Fruit fly (Drosophila melanogaster) whole organism, embryonic: ENCODE results near the gene Peritrophin-15a.

Source experiments
- Atf3 ChIP-seq: fragments of 200-800 bp; sonication (Bioruptor generic); optimal IDR thresholded peaks from 3 replicates; lab custom pipeline; 2016; ENCODE audit warnings: missing biosample characterization, missing genetic modification characterization
- Bgb ChIP-seq: fragments of 200-800 bp; sonication (Bioruptor generic); IDR thresholded peaks from 2 replicates; pipeline ENCODE4 v1.3.6; 2022; ENCODE audit warnings: missing biosample characterization, missing genetic modification characterization; ENCODE audit not compliant: partially characterized antibody
- Bteb2 ChIP-seq: fragments of 200-800 bp; sonication (Bioruptor generic); optimal IDR thresholded peaks from 2 replicates; lab custom pipeline; 2016; ENCODE audit warnings: missing biosample characterization, missing genetic modification characterization
- CG10267 ChIP-seq: fragments of 200-800 bp; sonication (Bioruptor generic); optimal IDR thresholded peaks from 2 replicates; lab custom pipeline; 2018; ENCODE audit warnings: missing biosample characterization, mild to moderate bottlenecking, missing genetic modification characterization, moderate library complexity
- CG11085 ChIP-seq: fragments of 200-800 bp; sonication (Bioruptor generic); IDR thresholded peaks from 2 replicates; pipeline ENCODE4 v1.3.6; 2022; ENCODE audit warnings: missing biosample characterization, missing genetic modification characterization
- CG11247 ChIP-seq: fragments of 200-800 bp; sonication (Bioruptor generic); IDR thresholded peaks from 2 replicates; pipeline ENCODE4 v1.3.6; 2022; ENCODE audit warnings: missing biosample characterization, missing genetic modification characterization
- CG11398 ChIP-seq: fragments of 200-800 bp; sonication (Bioruptor generic); optimal IDR thresholded peaks from 2 replicates; lab custom pipeline; 2016; ENCODE audit warnings: missing biosample characterization, missing genetic modification characterization
- CG15011 ChIP-seq: fragments of 200-800 bp; sonication (Bioruptor generic); optimal IDR thresholded peaks from 3 replicates; lab custom pipeline; 2018; ENCODE audit warnings: missing biosample characterization, mild to moderate bottlenecking, missing genetic modification characterization
- CG16779 ChIP-seq: fragments of 200-800 bp; sonication (Bioruptor generic); IDR thresholded peaks from 2 replicates; pipeline ENCODE4 v1.3.6; 2022; ENCODE audit warnings: missing biosample characterization, missing genetic modification characterization
- CG17328 ChIP-seq: fragments of 200-800 bp; sonication (Bioruptor generic); IDR thresholded peaks from 2 replicates; pipeline ENCODE4 v1.3.6; 2022; ENCODE audit warnings: missing biosample characterization, missing genetic modification characterization
- CG1792 ChIP-seq: fragments of 200-800 bp; sonication (Bioruptor generic); optimal IDR thresholded peaks from 2 replicates; lab custom pipeline; 2016; ENCODE audit warnings: missing biosample characterization, missing genetic modification characterization
- CG2120 ChIP-seq: fragments of 200-800 bp; sonication (Bioruptor generic); optimal IDR thresholded peaks from 3 replicates; lab custom pipeline; 2016; ENCODE audit warnings: missing biosample characterization, missing genetic modification characterization
- CG31388 ChIP-seq: fragments of 200-800 bp; sonication (Bioruptor generic); optimal IDR thresholded peaks from 2 replicates; lab custom pipeline; 2016; ENCODE audit warnings: missing biosample characterization, missing genetic modification characterization
- CG33213 ChIP-seq: fragments of 200-800 bp; sonication (Bioruptor generic); optimal IDR thresholded peaks from 3 replicates; lab custom pipeline; 2016; ENCODE audit warnings: missing biosample characterization, missing genetic modification characterization
- CG4854 ChIP-seq: fragments of 200-800 bp; sonication (Bioruptor generic); optimal IDR thresholded peaks from 2 replicates; lab custom pipeline; 2016; ENCODE audit warnings: missing biosample characterization, missing genetic modification characterization, inconsistent platforms
- CG5180 ChIP-seq: fragments of 200-800 bp; sonication (Bioruptor generic); optimal IDR thresholded peaks from 3 replicates; lab custom pipeline; 2017; ENCODE audit warnings: missing biosample characterization, missing genetic modification characterization, mild to moderate bottlenecking, moderate library complexity, missing genetic modification reagents
- CG6854 ChIP-seq: fragments of 200-800 bp; sonication (Bioruptor generic); optimal IDR thresholded peaks from 3 replicates; lab custom pipeline; 2017; ENCODE audit warnings: missing biosample characterization, mild to moderate bottlenecking, missing genetic modification characterization
- CG7372 ChIP-seq: fragments of 200-800 bp; sonication (Bioruptor generic); IDR thresholded peaks from 2 replicates; pipeline ENCODE4 v1.3.6; 2022; ENCODE audit warnings: missing biosample characterization, missing genetic modification characterization
- CG8281 ChIP-seq: fragments of 200-800 bp; sonication (Bioruptor generic); optimal IDR thresholded peaks from 2 replicates; lab custom pipeline; 2018; ENCODE audit warnings: missing biosample characterization, mild to moderate bottlenecking, missing genetic modification characterization, moderate library complexity
- CG8290 ChIP-seq, 3 experiments: fragments of 200-800 bp; sonication (Bioruptor generic); optimal IDR thresholded peaks; 2 replicates each; lab custom pipeline; 2016 to 2019; ENCODE audit warnings: missing biosample characterization in 3 of 3, missing genetic modification characterization in 3 of 3, mild to moderate bottlenecking in 2 of 3, moderate library complexity in 1 of 3
- CG8388 ChIP-seq: fragments of 200-800 bp; sonication (Bioruptor generic); optimal IDR thresholded peaks from 2 replicates; lab custom pipeline; 2019; ENCODE audit warnings: missing biosample characterization, mild to moderate bottlenecking, missing genetic modification characterization, moderate library complexity
- CG9932 ChIP-seq: fragments of 200-800 bp; sonication (Bioruptor generic); IDR thresholded peaks from 2 replicates; pipeline ENCODE4 v1.3.6; 2022; ENCODE audit warnings: missing biosample characterization, missing genetic modification characterization
- E2f2 ChIP-seq: fragments of 200-800 bp; sonication (Bioruptor generic); IDR thresholded peaks from 2 replicates; pipeline ENCODE4 v1.3.6; 2022; ENCODE audit warnings: missing biosample characterization, missing genetic modification characterization
- Ets97D ChIP-seq: fragments of 200-800 bp; sonication (Bioruptor generic); optimal IDR thresholded peaks from 3 replicates; lab custom pipeline; 2016; ENCODE audit warnings: missing biosample characterization, missing genetic modification characterization
- Gug ChIP-seq: fragments of 200-800 bp; sonication (Bioruptor generic); IDR thresholded peaks from 4 replicates; pipeline ENCODE4 v1.3.6; 2022; ENCODE audit warnings: missing biosample characterization, missing genetic modification characterization
- Hey ChIP-seq: fragments of 200-800 bp; sonication (Bioruptor generic); optimal IDR thresholded peaks from 3 replicates; lab custom pipeline; 2018; ENCODE audit warnings: missing biosample characterization, mild to moderate bottlenecking, missing genetic modification characterization
- Nf-YB ChIP-seq: fragments of 200-800 bp; sonication (Bioruptor generic); optimal IDR thresholded peaks from 3 replicates; lab custom pipeline; 2019; ENCODE audit warnings: missing biosample characterization, mild to moderate bottlenecking, missing genetic modification characterization, moderate library complexity
- Opbp ChIP-seq: fragments of 200-800 bp; sonication (Bioruptor generic); IDR thresholded peaks from 3 replicates; pipeline ENCODE4 v1.3.6; 2022; ENCODE audit warnings: missing biosample characterization, missing genetic modification characterization; ENCODE audit not compliant: partially characterized antibody
- Six4 ChIP-seq: fragments of 200-800 bp; sonication (Bioruptor generic); optimal IDR thresholded peaks from 2 replicates; lab custom pipeline; 2016; ENCODE audit warnings: missing biosample characterization, missing genetic modification characterization
- Sry-δ ChIP-seq: fragments of 200-800 bp; sonication (Bioruptor generic); optimal IDR thresholded peaks from 2 replicates; lab custom pipeline; 2016; ENCODE audit warnings: missing biosample characterization, missing genetic modification characterization
- Trl ChIP-seq, 3 experiments: fragments of >200 bp in 2 of 3; fragments of 200-800 bp in 1 of 3; sonication (Bioruptor generic) in 1 of 3; optimal IDR thresholded peaks; 2 replicates in 1 of 3; 3 replicates in 2 of 3; lab custom pipeline; 2016 to 2017; ENCODE audit warnings: missing biosample characterization in 1 of 3, missing genetic modification characterization in 1 of 3
- YL-1 ChIP-seq: fragments of 200-800 bp; sonication (Bioruptor generic); optimal IDR thresholded peaks from 3 replicates; lab custom pipeline; 2017; ENCODE audit warnings: missing biosample characterization, mild to moderate bottlenecking, missing genetic modification characterization
- aop ChIP-seq: fragments of 200-800 bp; sonication (Bioruptor generic); IDR thresholded peaks from 2 replicates; pipeline ENCODE4 v1.3.6; 2022; ENCODE audit warnings: missing biosample characterization, missing genetic modification characterization
- az2 ChIP-seq: fragments of 200-800 bp; sonication (Bioruptor generic); optimal IDR thresholded peaks from 3 replicates; lab custom pipeline; 2016; ENCODE audit warnings: missing biosample characterization, missing genetic modification characterization
- chinmo ChIP-seq: fragments of 200-800 bp; sonication (Bioruptor generic); IDR thresholded peaks from 4 replicates; pipeline ENCODE4 v1.3.6; 2022; ENCODE audit warnings: missing biosample characterization, missing genetic modification characterization; ENCODE audit not compliant: partially characterized antibody
- da ChIP-seq: fragments of 200-800 bp; sonication (Bioruptor generic); optimal IDR thresholded peaks from 2 replicates; lab custom pipeline; 2016; ENCODE audit warnings: missing biosample characterization, missing genetic modification characterization
- disco-r ChIP-seq: fragments of 200-800 bp; sonication (Bioruptor generic); optimal IDR thresholded peaks from 2 replicates; lab custom pipeline; 2016; ENCODE audit warnings: missing biosample characterization, missing genetic modification characterization
- fru ChIP-seq: fragments of >200 bp; optimal IDR thresholded peaks from 2 replicates; lab custom pipeline; 2017
- gsb-n ChIP-seq: fragments of 200-800 bp; sonication (Bioruptor generic); optimal IDR thresholded peaks from 3 replicates; lab custom pipeline; 2018; ENCODE audit warnings: missing biosample characterization, mild to moderate bottlenecking, missing genetic modification characterization
- h ChIP-seq: fragments of >200 bp; optimal IDR thresholded peaks from 2 replicates; lab custom pipeline; 2017
- nerfin-1 ChIP-seq: fragments of 200-800 bp; sonication (Bioruptor generic); optimal IDR thresholded peaks from 3 replicates; lab custom pipeline; 2019; ENCODE audit warnings: missing biosample characterization, mild to moderate bottlenecking, missing genetic modification characterization, moderate library complexity
- nmo ChIP-seq: fragments of 200-800 bp; sonication (Bioruptor generic); optimal IDR thresholded peaks from 2 replicates; lab custom pipeline; 2018; ENCODE audit warnings: missing biosample characterization, mild to moderate bottlenecking, missing genetic modification characterization, moderate library complexity
- odd ChIP-seq: fragments of 200-800 bp; sonication (Bioruptor generic); optimal IDR thresholded peaks from 2 replicates; lab custom pipeline; 2017; ENCODE audit warnings: missing biosample characterization, mild to moderate bottlenecking, missing genetic modification characterization
- org-1 ChIP-seq: fragments of 200-800 bp; sonication (Bioruptor generic); optimal IDR thresholded peaks from 2 replicates; lab custom pipeline; 2017; ENCODE audit warnings: missing biosample characterization, missing genetic modification characterization
- row ChIP-seq: fragments of 200-800 bp; sonication (Bioruptor generic); IDR thresholded peaks from 3 replicates; pipeline ENCODE4 v1.3.6; 2022; ENCODE audit warnings: missing biosample characterization, missing genetic modification characterization
- sr ChIP-seq: fragments of 200-800 bp; sonication (Bioruptor generic); IDR thresholded peaks from 3 replicates; pipeline ENCODE4 v1.3.6; 2022; ENCODE audit warnings: missing biosample characterization, missing genetic modification characterization
- sug ChIP-seq: fragments of 200-800 bp; optimal IDR thresholded peaks from 2 replicates; lab custom pipeline; 2019; ENCODE audit warnings: missing biosample characterization, mild to moderate bottlenecking, missing genetic modification characterization, moderate library complexity
- vnd ChIP-seq: fragments of 200-800 bp; sonication (Bioruptor generic); IDR thresholded peaks from 3 replicates; pipeline ENCODE4 v1.3.6; 2022; ENCODE audit warnings: missing biosample characterization, missing genetic modification characterization; ENCODE audit not compliant: partially characterized antibody

The Peritrophin-15a gene

DNA sequence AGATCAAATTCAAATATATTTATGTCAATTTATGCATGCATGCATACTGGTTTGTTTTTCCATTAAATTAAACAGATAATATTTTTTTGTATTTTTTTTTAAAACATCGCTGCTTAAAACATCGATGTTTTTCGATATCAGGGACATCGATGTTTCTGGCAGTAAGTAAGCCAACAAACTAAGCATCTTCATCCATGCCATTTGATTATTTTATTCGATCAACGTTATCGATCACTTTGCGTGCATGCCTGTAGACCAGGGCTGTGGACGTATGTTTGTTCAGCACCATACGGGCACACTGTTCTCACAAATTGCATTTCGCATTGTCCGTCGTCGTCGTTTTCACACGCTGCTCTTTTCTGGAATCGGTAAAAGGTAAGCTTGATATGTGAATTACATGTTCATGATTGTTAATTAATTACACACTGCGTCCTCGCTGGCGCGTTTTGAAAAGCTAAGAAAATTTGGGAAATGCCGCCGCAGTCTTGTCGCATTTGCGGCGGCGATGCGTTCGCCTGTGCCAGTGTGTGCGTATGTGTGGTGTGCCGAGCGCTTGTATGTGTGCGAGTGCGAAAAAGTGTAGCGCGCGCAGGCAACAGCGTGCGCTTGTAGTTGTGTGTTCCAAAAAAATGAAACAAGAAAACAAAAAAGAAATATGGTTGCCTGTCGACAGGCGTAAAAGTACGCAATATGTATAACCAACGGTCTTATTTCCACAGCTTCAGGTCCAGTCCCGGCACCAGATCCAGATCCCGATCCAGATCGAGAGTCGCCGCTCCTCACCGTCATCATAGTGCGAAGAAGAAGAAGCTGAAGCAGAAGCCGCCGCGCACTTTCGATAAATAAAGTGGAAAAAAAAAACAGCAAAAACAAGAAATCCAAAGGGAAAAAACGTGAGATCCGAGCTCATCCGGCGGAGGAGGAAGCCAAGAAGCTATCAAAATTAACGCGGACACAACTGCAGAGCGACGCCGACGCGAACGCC lies 7.7 kb upstream of the Peritrophin-15a start, which contains the start of gene emb (continued):
- TF ChIP-seq Gug, result no peak
- peak; percentile 14 for TF ChIP-seq Bteb2
- TF ChIP-seq sr (GFP tag; lab: Robert Waterston, UW), result no peak
- TF ChIP-seq CG8388 (GFP tag; lab: Kevin White, UChicago), result peak; percentile 4
- peak; percentile 89 for TF ChIP-seq CG33213 (GFP tag; lab: Kevin White, UChicago)
- TF ChIP-seq odd (GFP tag; lab: Kevin White, UChicago), result no peak
- peak; percentile 43 for TF ChIP-seq CG4854 (GFP tag; lab: Kevin White, UChicago)
- TF ChIP-seq CG7372 (GFP tag; lab: Robert Waterston, UW), result no peak
- TF ChIP-seq CG8281 (tag; lab: Kevin White, UChicago), result no peak
- 0 out of 2 replicates have a peak, but pooled peaks have one; percentile 30 for TF ChIP-seq aop (GFP tag; lab: Robert Waterston, UW)
- no peak for TF ChIP-seq fru (lab: Kevin White, UChicago)
- no peak for TF ChIP-seq CG31388 (GFP tag; lab: Kevin White, UChicago)
- no peak for TF ChIP-seq h (lab: Kevin White, UChicago)
- peak; percentile 74 for TF ChIP-seq CG10267 (tag; lab: Kevin White, UChicago)
- TF ChIP-seq gsb-n (tag; lab: Kevin White, UChicago), result no peak
- no peak for TF ChIP-seq Nf-YB (GFP tag; lab: Kevin White, UChicago)
- TF ChIP-seq CG8290 (GFP tag; optimal IDR thresholded peaks at IDR 0.05; lab: Kevin White, UChicago), result peak; percentile 95
- TF ChIP-seq CG8290 (tag; optimal IDR thresholded peaks at IDR 0.05; lab: Kevin White, UChicago), result peak in 1 of 2 experiments; percentile 93
- no peak for TF ChIP-seq CG11398 (GFP tag; lab: Kevin White, UChicago)
- peak; percentile 85 for TF ChIP-seq YL-1 (GFP tag; lab: Kevin White, UChicago)
- peak; percentile 98 for TF ChIP-seq chinmo
- no peak for TF ChIP-seq Atf3
- TF ChIP-seq vnd, result peak; percentile 97
- TF ChIP-seq nerfin-1 (tag; lab: Kevin White, UChicago), result peak; percentile 89
- peak; percentile 89 for TF ChIP-seq Sry-δ
- TF ChIP-seq disco-r (GFP tag; lab: Kevin White, UChicago), result peak; percentile 34
- no peak for TF ChIP-seq CG16779 (GFP tag; lab: Robert Waterston, UW)
- peak; percentile 77 for TF ChIP-seq nmo (GFP tag; lab: Kevin White, UChicago)
- no peak for TF ChIP-seq CG11085
- peak; percentile 76 for TF ChIP-seq row (GFP tag; lab: Robert Waterston, UW)
- TF ChIP-seq Hey, result no peak
- no peak for TF ChIP-seq da (GFP tag; lab: Kevin White, UChicago)
- TF ChIP-seq org-1 (GFP tag; lab: Kevin White, UChicago), result no peak
- TF ChIP-seq sug (tag; lab: Kevin White, UChicago), result no peak
- TF ChIP-seq CG9932, result peak; percentile 62
- TF ChIP-seq CG15011 (GFP tag; lab: Kevin White, UChicago), result no peak
- TF ChIP-seq CG1792, result peak; percentile 32
- TF ChIP-seq CG6854 (GFP tag; lab: Kevin White, UChicago), result no peak
- TF ChIP-seq Bgb, result peak; percentile 97
- TF ChIP-seq CG5180 (GFP tag; lab: Kevin White, UChicago), result peak; percentile 94
- 0 out of 2 replicates have a peak, but pooled peaks have one; percentile 24 for TF ChIP-seq CG17328
- TF ChIP-seq Trl (optimal IDR thresholded peaks at IDR 0.05; lab: Kevin White, UChicago), result no peak
- TF ChIP-seq Trl (GFP tag; optimal IDR thresholded peaks at IDR 0.05; lab: Kevin White, UChicago), result peak; percentile 50
- peak; percentile 70 for TF ChIP-seq CG2120 (GFP tag; lab: Kevin White, UChicago)
- TF ChIP-seq Ets97D, result peak; percentile 95
- TF ChIP-seq CG11247 (GFP tag; lab: Robert Waterston, UW), result peak; percentile 37; the same call in 1 of the 2 replicates
- TF ChIP-seq Opbp (GFP tag; lab: Robert Waterston, UW), result peak; percentile 96
- TF ChIP-seq E2f2 (GFP tag; lab: Robert Waterston, UW), result peak; percentile 62; the same call in 1 of the 2 replicates
- TF ChIP-seq Six4 (GFP tag; lab: Kevin White, UChicago), result peak; percentile 46
- TF ChIP-seq az2, result peak; percentile 51
